Fruit fly (Drosophila melanogaster): ENCODE results near the gene CG14151.

Gene CG14151

dm6 chr3L:10637819-10638218 is 9.5 kb upstream of the CG14151 start, which contains the start of gene Cnep1r2 (continued):
- TF ChIP-seq Fer1 (GFP tag; optimal IDR thresholded peaks at IDR 0.05) (peak; percentile 95), al (GFP tag; IDR thresholded peaks at IDR 0.05) (peak; percentile 96), Aef1 (GFP tag; IDR thresholded peaks at IDR 0.05) (peak; percentile 93), Sox102F (GFP tag; optimal IDR thresholded peaks at IDR 0.05) (peak; percentile 96), Ets97D (GFP tag; optimal IDR thresholded peaks at IDR 0.05) (peak; percentile 44), CG10366 (GFP tag; IDR thresholded peaks at IDR 0.05) (peak; percentile 93), CG7786 (GFP tag; optimal IDR thresholded peaks at IDR 0.05) (peak; percentile 68), CG3281 (GFP tag; optimal IDR thresholded peaks at IDR 0.05) (peak; percentile 93), CG6791 (GFP tag; IDR thresholded peaks at IDR 0.05; ENCODE audit: partially characterized antibody) (no peak), pros (GFP tag; optimal IDR thresholded peaks at IDR 0.05) (peak; percentile 60), E2f2 (GFP tag; IDR thresholded peaks at IDR 0.05) (peak; percentile 79), her (GFP tag; optimal IDR thresholded peaks at IDR 0.05) (peak; percentile 3), tna (GFP tag; IDR thresholded peaks at IDR 0.05; ENCODE audit: partially characterized antibody) (no peak), Ptx1 (GFP tag; IDR thresholded peaks at IDR 0.05) (peak; percentile 98), CG14014 (GFP tag; IDR thresholded peaks at IDR 0.05) (peak; percentile 95), CG11723 (GFP tag; optimal IDR thresholded peaks at IDR 0.05) (peak; percentile 87), CG7357 (GFP tag; IDR thresholded peaks at IDR 0.05) (peak; percentile 89), amos (GFP tag; IDR thresholded peaks at IDR 0.05; ENCODE audit: partially characterized antibody) (no peak), dpn (GFP tag; optimal IDR thresholded peaks at IDR 0.05) (peak; percentile 74 to 96), CG4707 (GFP tag; optimal IDR thresholded peaks at IDR 0.05) (peak; percentile 72), CrebB (tag; optimal IDR thresholded peaks at IDR 0.05) (peak; percentile 89), Trl (optimal IDR thresholded peaks at IDR 0.05) (no peak), Trl (GFP tag; optimal IDR thresholded peaks at IDR 0.05) (peak; percentile 65), twi (tag; optimal IDR thresholded peaks at IDR 0.05) (peak; percentile 97), CG32772 (GFP tag; IDR thresholded peaks at IDR 0.05) (peak; percentile 97), CG13296 (GFP tag; optimal IDR thresholded peaks at IDR 0.05) (peak; percentile 93), CG33557 (GFP tag; optimal IDR thresholded peaks at IDR 0.05) (peak; percentile 98), CG6765 (GFP tag; optimal IDR thresholded peaks at IDR 0.05) (peak; percentile 94), sqz (GFP tag; optimal IDR thresholded peaks at IDR 0.05) (peak; percentile 95), slbo (GFP tag; IDR thresholded peaks at IDR 0.05) (peak; percentile 98), CG17328 (GFP tag; IDR thresholded peaks at IDR 0.05) (peak; percentile 94), row (GFP tag; IDR thresholded peaks at IDR 0.05) (peak; percentile 99), CG2875 (GFP tag; optimal IDR thresholded peaks at IDR 0.05) (peak; percentile 88), vfl (GFP tag; optimal IDR thresholded peaks at IDR 0.05) (peak; percentile 60), ac (GFP tag; optimal IDR thresholded peaks at IDR 0.05) (peak; percentile 87), Side (GFP tag; optimal IDR thresholded peaks at IDR 0.05) (peak; percentile 59), unc-4 (GFP tag; IDR thresholded peaks at IDR 0.05; ENCODE audit: partially characterized antibody) (no peak), CG12942 (GFP tag; optimal IDR thresholded peaks at IDR 0.05) (peak; percentile 93), pho (GFP tag; optimal IDR thresholded peaks at IDR 0.05) (peak; percentile 58), CG12299 (tag; optimal IDR thresholded peaks at IDR 0.05) (peak; percentile 96), Eip74EF (GFP tag; optimal IDR thresholded peaks at IDR 0.05) (no peak), CG7963 (GFP tag; IDR thresholded peaks at IDR 0.05; ENCODE audit: partially characterized antibody) (no peak), CG5180 (GFP tag; optimal IDR thresholded peaks at IDR 0.05) (peak; percentile 73), scrt (GFP tag; optimal IDR thresholded peaks at IDR 0.05) (peak; percentile 89), gem (tag; optimal IDR thresholded peaks at IDR 0.05) (peak; percentile 99), Lpt (GFP tag; optimal IDR thresholded peaks at IDR 0.05) (no peak), HLHmδ (GFP tag; optimal IDR thresholded peaks at IDR 0.05) (no peak), CG15269 (tag; optimal IDR thresholded peaks at IDR 0.05) (peak; percentile 97), sd (tag; optimal IDR thresholded peaks at IDR 0.05) (peak; percentile 93), maf-S (GFP tag; optimal IDR thresholded peaks at IDR 0.05) (peak; percentile 49), CG16779 (GFP tag; IDR thresholded peaks at IDR 0.05) (peak; percentile 49; the same call in 1 of the 2 replicates)
